Comparison of ENCODE assay signal across 7 worm cellular contexts in genomic region chrIII:1937879-1938438, ce11.
TF ChIP-seq lines count a peak whose summit lies in the region.

No protein-coding gene starts in this region.

TF ChIP-seq in whole organism, L1 larva, 84 proteins besides CTCF, POLR2A, EP300 and RAD21 (continues in another document):
- TF ChIP-seq hlh-17 (GFP tag; optimal IDR thresholded peaks at IDR 0.05; lab: Kevin White, UChicago; ENCODE audit: borderline replicate concordance) (no peak), fkh-4 (tag; optimal IDR thresholded peaks at IDR 0.05; lab: Kevin White, UChicago; ENCODE audit: borderline replicate concordance) (no peak), swsn-7 (tag; optimal IDR thresholded peaks at IDR 0.05; lab: Kevin White, UChicago) (no peak), hpl-2 (GFP tag; optimal IDR thresholded peaks at IDR 0.05; lab: Kevin White, UChicago) (no peak), sptf-1 (tag; optimal IDR thresholded peaks at IDR 0.05; lab: Kevin White, UChicago) (no peak), nhr-11 (tag; optimal IDR thresholded peaks at IDR 0.05; lab: Kevin White, UChicago) (no peak), nhr-85 (tag; lab: Kevin White, UChicago) (peak; percentile 17), aha-1 (tag; optimal IDR thresholded peaks at IDR 0.05; lab: Kevin White, UChicago) (no peak), lin-13 (GFP tag; optimal IDR thresholded peaks at IDR 0.05; lab: Kevin White, UChicago) (peak; percentile 70), mab-9 (GFP tag; IDR thresholded peaks at IDR 0.05; lab: Robert Waterston, UW) (no peak), lin-35 (GFP tag; optimal IDR thresholded peaks at IDR 0.05; lab: Kevin White, UChicago) (no peak), C34B4.2 (tag; optimal IDR thresholded peaks at IDR 0.05; lab: Kevin White, UChicago) (no peak), nhr-47 (tag; optimal IDR thresholded peaks at IDR 0.05; lab: Kevin White, UChicago) (no peak)

TF ChIP-seq in whole organism, L2 larva, 48 proteins besides CTCF, POLR2A, EP300 and RAD21:
- TF ChIP-seq lin-13 (GFP tag; optimal IDR thresholded peaks at IDR 0.05; lab: Kevin White, UChicago), result peak; percentile 70
- peak in 1 of 2 experiments; percentile 60 for TF ChIP-seq lsy-2 (tag; optimal IDR thresholded peaks at IDR 0.05; lab: Kevin White, UChicago)
- no peak for TF ChIP-seq sem-4 (tag; optimal IDR thresholded peaks at IDR 0.05; lab: Kevin White, UChicago)

TF ChIP-seq in whole organism, L4 larva, 104 proteins besides CTCF, POLR2A, EP300 and RAD21:
- TF ChIP-seq lin-13 (GFP tag; optimal IDR thresholded peaks at IDR 0.05; lab: Kevin White, UChicago) (peak; percentile 79), gei-8 (GFP tag; optimal IDR thresholded peaks at IDR 0.05; lab: Kevin White, UChicago) (peak; percentile 15), daf-8 (GFP tag; IDR thresholded peaks at IDR 0.05; lab: Robert Waterston, UW) (no peak), ceh-28 (tag; optimal IDR thresholded peaks at IDR 0.05; lab: Kevin White, UChicago) (no peak), ZK546.5 (tag; optimal IDR thresholded peaks at IDR 0.05; lab: Kevin White, UChicago) (no peak), Y5F2A.4 (GFP tag; optimal IDR thresholded peaks at IDR 0.05; lab: Kevin White, UChicago) (no peak), aha-1 (tag; lab: Kevin White, UChicago) (peak; percentile 71), nhr-41 (GFP tag; IDR thresholded peaks at IDR 0.05; lab: Robert Waterston, UW) (no peak), nhr-28 (tag; optimal IDR thresholded peaks at IDR 0.05; lab: Kevin White, UChicago) (no peak), daf-16 (GFP tag; optimal IDR thresholded peaks at IDR 0.05; lab: Kevin White, UChicago) (no peak), daf-16 (tag; optimal IDR thresholded peaks at IDR 0.05; lab: Kevin White, UChicago) (no peak), set-16 (GFP tag; IDR thresholded peaks at IDR 0.05; lab: Robert Waterston, UW) (peak; percentile 19; the same call in 1 of the 2 replicates), rbr-2 (tag; optimal IDR thresholded peaks at IDR 0.05; lab: Kevin White, UChicago) (no peak), lsy-2 (tag; optimal IDR thresholded peaks at IDR 0.05; lab: Kevin White, UChicago) (peak in 1 of 2 experiments; percentile 54), ceh-20 (GFP tag; IDR thresholded peaks at IDR 0.05; lab: Robert Waterston, UW) (no peak)

TF ChIP-seq in whole organism, early embryonic, 17 proteins besides CTCF, POLR2A, EP300 and RAD21:
- TF ChIP-seq scrt-1 (GFP tag; IDR thresholded peaks at IDR 0.05; lab: Robert Waterston, UW) (no peak), pes-1 (GFP tag; IDR thresholded peaks at IDR 0.05; lab: Robert Waterston, UW) (0 out of 2 replicates have a peak, but pooled peaks have one; percentile 17)
TF ChIP-seq in whole organism, early embryonic: peak in this region for 1.

TF ChIP-seq in whole organism, late embryonic, 69 proteins besides CTCF, POLR2A, EP300 and RAD21:
- TF ChIP-seq nhr-11 (tag; optimal IDR thresholded peaks at IDR 0.05; lab: Kevin White, UChicago), result no peak
- peak; percentile 46 for TF ChIP-seq elt-4 (tag; optimal IDR thresholded peaks at IDR 0.05; lab: Kevin White, UChicago)

TF ChIP-seq in whole organism, mixed stage, embryonic, 35 proteins besides CTCF, POLR2A, EP300 and RAD21:
- TF ChIP-seq bed-3 (GFP tag; optimal IDR thresholded peaks at IDR 0.05; lab: Kevin White, UChicago) (no peak), lin-32 (GFP tag; optimal IDR thresholded peaks at IDR 0.05; lab: Kevin White, UChicago) (no peak), unc-62 (GFP tag; optimal IDR thresholded peaks at IDR 0.05; lab: Kevin White, UChicago) (no peak), mep-1 (tag; optimal IDR thresholded peaks at IDR 0.05; lab: Kevin White, UChicago) (no peak), ceh-83 (GFP tag; optimal IDR thresholded peaks at IDR 0.05; lab: Kevin White, UChicago) (no peak), nhr-12 (tag; optimal IDR thresholded peaks at IDR 0.05; lab: Kevin White, UChicago) (no peak), sptf-1 (tag; optimal IDR thresholded peaks at IDR 0.05; lab: Kevin White, UChicago) (no peak), elt-1 (tag; optimal IDR thresholded peaks at IDR 0.05; lab: Kevin White, UChicago; ENCODE audit: borderline replicate concordance, insufficient read depth) (no peak), ham-2 (GFP tag; optimal IDR thresholded peaks at IDR 0.05; lab: Kevin White, UChicago) (no peak), tbx-8 (GFP tag; optimal IDR thresholded peaks at IDR 0.05; lab: Kevin White, UChicago) (no peak), ces-1 (GFP tag; optimal IDR thresholded peaks at IDR 0.05; lab: Kevin White, UChicago) (no peak), M03D4.4 (tag; optimal IDR thresholded peaks at IDR 0.05; lab: Kevin White, UChicago) (no peak), lin-13 (tag; optimal IDR thresholded peaks at IDR 0.05; lab: Kevin White, UChicago) (peak; percentile 35), cnd-1 (tag; optimal IDR thresholded peaks at IDR 0.05; lab: Kevin White, UChicago) (no peak), lsy-2 (tag; optimal IDR thresholded peaks at IDR 0.05; lab: Kevin White, UChicago) (peak; percentile 69), zip-8 (tag; optimal IDR thresholded peaks at IDR 0.05; lab: Kevin White, UChicago) (no peak)
TF ChIP-seq in whole organism, mixed stage, embryonic: peak in this region for 2.

TF ChIP-seq in whole organism, young adult, 124 proteins besides CTCF, POLR2A, EP300 and RAD21:
- TF ChIP-seq fkh-3 (tag; optimal IDR thresholded peaks at IDR 0.05; lab: Kevin White, UChicago) (peak; percentile 42), zfh-2 (GFP tag; conservative IDR thresholded peaks at IDR 0.05; lab: Robert Waterston, UW) (peak; percentile 69), lsl-1 (GFP tag; optimal IDR thresholded peaks at IDR 0.05; lab: Kevin White, UChicago) (peak; percentile 15), egrh-3 (GFP tag; IDR thresholded peaks at IDR 0.05; lab: Robert Waterston, UW) (peak; percentile 22; the same call in 1 of the 2 replicates), F55B11.4 (tag; optimal IDR thresholded peaks at IDR 0.05; lab: Kevin White, UChicago; ENCODE audit: borderline replicate concordance, insufficient read depth) (no peak)
